Fruit fly (Drosophila melanogaster): ENCODE measurements around the gene scu.

scu gene

DNA sequence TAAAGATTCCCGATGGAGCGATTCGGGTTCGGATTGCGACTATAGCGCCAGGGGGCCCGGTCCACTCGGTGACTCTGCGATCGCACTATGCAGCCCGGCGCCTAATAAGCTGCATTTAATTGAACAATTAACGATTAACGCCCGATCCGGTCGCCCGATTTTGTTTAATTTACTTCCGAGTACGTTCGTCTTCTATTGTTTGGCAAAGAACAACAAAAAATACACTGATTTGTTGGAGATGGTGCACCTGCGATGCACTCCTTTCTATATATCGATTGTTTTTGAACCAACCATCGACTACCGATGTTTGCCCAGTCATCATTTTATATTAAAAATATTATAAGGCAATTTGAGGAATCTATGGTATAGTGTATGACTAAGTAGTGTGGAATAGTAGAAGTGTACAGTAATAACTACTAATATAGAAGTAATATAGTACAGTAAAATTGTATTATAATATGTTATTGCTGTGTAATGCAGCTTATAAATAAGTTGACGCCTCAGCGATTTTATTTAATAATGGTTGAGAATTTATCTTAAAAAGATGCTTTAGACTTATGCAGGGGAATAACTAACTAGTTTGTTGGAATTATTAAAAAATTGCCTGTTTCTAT lies 10.1 kb downstream of the scu start, which contains the start of gene Mvb12:
Gene Mvb12 (minus strand): TSS at position 217 of the 614 bp plus-strand sequence.
- TF ChIP-seq CG4496 (GFP tag; IDR thresholded peaks at IDR 0.05): no peak
- no peak for TF ChIP-seq CG13204 (GFP tag; optimal IDR thresholded peaks at IDR 0.05)
- no peak for TF ChIP-seq CG32121 (GFP tag; IDR thresholded peaks at IDR 0.05)
- TF ChIP-seq CG8301 (tag; optimal IDR thresholded peaks at IDR 0.05): no peak
- TF ChIP-seq Ets98B (GFP tag; IDR thresholded peaks at IDR 0.05): no peak
- TF ChIP-seq CG8159 (tag; optimal IDR thresholded peaks at IDR 0.05): no peak
- no peak for TF ChIP-seq CG10348 (GFP tag; IDR thresholded peaks at IDR 0.05)
- TF ChIP-seq Snoo (tag; optimal IDR thresholded peaks at IDR 0.05): no peak
- TF ChIP-seq fd96Ca (GFP tag; IDR thresholded peaks at IDR 0.05): no peak

DNA sequence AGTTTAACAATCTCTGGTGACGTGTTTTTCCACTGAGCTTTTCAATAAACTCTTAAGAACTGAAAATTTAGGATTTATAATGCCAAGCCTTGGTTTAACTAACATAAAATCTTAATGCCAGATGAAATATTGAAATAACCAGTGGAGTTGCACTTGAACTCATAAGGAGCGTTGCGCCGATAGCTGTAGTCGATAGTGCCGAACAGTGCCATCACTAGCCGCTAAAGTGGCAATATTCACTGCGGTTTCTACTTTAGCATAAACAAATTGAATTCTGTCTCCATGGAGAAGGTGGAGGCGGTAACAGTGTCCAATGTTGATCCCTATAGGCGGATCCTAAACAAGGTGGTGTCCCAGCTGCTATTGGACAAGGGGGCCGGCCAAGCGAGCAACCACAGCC lies 10.7 kb downstream of the scu start, which contains the start of gene Taf8:
Gene Taf8 (plus strand): TSS at position 193 of the 400 bp plus-strand sequence.
- TF ChIP-seq Pif1A (GFP tag; optimal IDR thresholded peaks at IDR 0.05) (no peak), CG15710 (tag; optimal IDR thresholded peaks at IDR 0.05) (no peak), CG34367 (tag; optimal IDR thresholded peaks at IDR 0.05) (no peak), Ets98B (GFP tag; IDR thresholded peaks at IDR 0.05) (no peak), rn (GFP tag; IDR thresholded peaks at IDR 0.05) (no peak), CG8301 (tag; optimal IDR thresholded peaks at IDR 0.05) (no peak), CG17806 (tag; optimal IDR thresholded peaks at IDR 0.05) (no peak), CG8159 (tag; optimal IDR thresholded peaks at IDR 0.05) (no peak), CG13204 (GFP tag; optimal IDR thresholded peaks at IDR 0.05) (no peak), CG12605 (GFP tag; IDR thresholded peaks at IDR 0.05) (no peak), Snoo (tag; optimal IDR thresholded peaks at IDR 0.05) (no peak), CG32121 (GFP tag; IDR thresholded peaks at IDR 0.05) (no peak), D1 (tag; optimal IDR thresholded peaks at IDR 0.05) (no peak), CG14655 (GFP tag; optimal IDR thresholded peaks at IDR 0.05) (no peak), EcR (GFP tag; optimal IDR thresholded peaks at IDR 0.05) (no peak), CG9948 (tag; optimal IDR thresholded peaks at IDR 0.05) (no peak)

DNA sequence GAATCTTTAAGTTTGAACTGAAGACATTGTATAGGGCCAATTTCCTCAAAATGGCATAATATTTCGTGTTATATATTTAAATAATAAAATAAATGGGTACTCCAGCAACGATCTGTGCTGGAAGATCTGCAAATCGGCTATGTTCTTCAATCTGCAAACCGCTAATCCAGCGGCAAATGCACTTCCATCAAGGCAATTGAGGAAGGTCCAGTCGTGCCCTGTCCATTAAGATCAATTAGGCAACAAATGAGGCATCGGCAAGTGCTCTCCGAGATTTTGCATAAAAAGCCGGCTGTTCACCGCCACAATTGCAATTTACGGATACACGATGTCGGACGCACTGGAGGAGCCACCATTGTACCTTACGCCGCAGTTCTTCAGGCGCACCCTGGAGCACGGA lies 12.3 kb downstream of the scu start, which contains the start of gene CG7135:
Gene CG7135 (plus strand): TSS at position 301 of the 400 bp plus-strand sequence.
- TF ChIP-seq Ets98B (GFP tag; IDR thresholded peaks at IDR 0.05) (no peak), CG8159 (tag; optimal IDR thresholded peaks at IDR 0.05) (no peak), CG14655 (GFP tag; optimal IDR thresholded peaks at IDR 0.05) (no peak), gl (tag; optimal IDR thresholded peaks at IDR 0.05) (no peak), fd96Ca (GFP tag; IDR thresholded peaks at IDR 0.05) (no peak), Pif1B (GFP tag; optimal IDR thresholded peaks at IDR 0.05) (no peak), CG4496 (GFP tag; IDR thresholded peaks at IDR 0.05) (no peak), CG32121 (GFP tag; IDR thresholded peaks at IDR 0.05) (no peak), Snoo (tag; optimal IDR thresholded peaks at IDR 0.05) (no peak), CG17806 (tag; optimal IDR thresholded peaks at IDR 0.05) (no peak), Pif1A (GFP tag; optimal IDR thresholded peaks at IDR 0.05) (no peak), CG13204 (GFP tag; optimal IDR thresholded peaks at IDR 0.05) (no peak), D1 (tag; optimal IDR thresholded peaks at IDR 0.05) (no peak)

DNA sequence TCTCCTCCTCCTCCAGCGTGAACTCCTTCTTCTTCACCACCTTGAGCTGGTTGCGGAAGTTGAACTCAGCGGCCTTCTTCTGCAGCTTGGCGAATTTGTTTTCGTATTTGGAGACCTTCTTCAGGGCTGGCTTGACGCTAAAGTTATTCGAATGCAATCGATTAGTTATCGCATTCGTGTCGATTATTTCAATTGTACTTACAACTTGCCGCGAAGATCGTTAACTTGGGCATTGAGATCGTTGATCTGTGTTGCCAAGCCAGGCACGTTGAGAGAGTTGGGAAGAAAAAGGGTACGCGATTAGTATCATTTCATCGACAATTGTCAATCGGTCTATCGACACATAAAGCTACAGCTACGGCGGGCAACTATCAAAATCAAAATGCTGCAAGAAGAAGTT lies 15.6 kb downstream of the scu start:
- no peak for TF ChIP-seq EcR (GFP tag; optimal IDR thresholded peaks at IDR 0.05)
- TF ChIP-seq Ets98B (GFP tag; IDR thresholded peaks at IDR 0.05): no peak
- TF ChIP-seq Snoo (tag; optimal IDR thresholded peaks at IDR 0.05): no peak

DNA sequence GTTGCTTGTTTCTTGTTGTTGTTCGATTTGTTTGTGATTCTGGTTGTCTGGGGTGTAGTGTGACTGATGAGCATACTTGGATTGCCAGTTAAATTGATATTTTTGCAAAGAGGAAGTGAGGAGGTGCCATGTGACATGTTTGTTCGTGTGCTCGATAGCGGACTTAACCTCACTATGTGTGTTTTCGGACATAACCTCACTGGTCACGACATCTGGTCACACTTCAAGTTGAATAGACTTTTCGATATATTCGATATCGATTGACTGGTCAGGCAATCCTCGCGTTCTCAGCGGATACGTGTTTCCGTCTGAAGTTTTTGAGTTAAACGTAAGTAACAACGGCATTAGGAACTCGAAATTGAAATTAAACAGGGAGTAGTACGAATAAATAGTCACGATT lies 17.6 kb downstream of the scu start:
- TF ChIP-seq fd96Ca (GFP tag; IDR thresholded peaks at IDR 0.05) (no peak), EcR (GFP tag; optimal IDR thresholded peaks at IDR 0.05) (no peak), CG8301 (tag; optimal IDR thresholded peaks at IDR 0.05) (no peak), D1 (tag; optimal IDR thresholded peaks at IDR 0.05) (no peak), CG34367 (tag; optimal IDR thresholded peaks at IDR 0.05) (no peak), CG32121 (GFP tag; IDR thresholded peaks at IDR 0.05) (no peak), Pif1B (GFP tag; optimal IDR thresholded peaks at IDR 0.05) (no peak), rn (GFP tag; IDR thresholded peaks at IDR 0.05) (no peak), CG4496 (GFP tag; IDR thresholded peaks at IDR 0.05) (no peak), CG13204 (GFP tag; optimal IDR thresholded peaks at IDR 0.05) (no peak)

DNA sequence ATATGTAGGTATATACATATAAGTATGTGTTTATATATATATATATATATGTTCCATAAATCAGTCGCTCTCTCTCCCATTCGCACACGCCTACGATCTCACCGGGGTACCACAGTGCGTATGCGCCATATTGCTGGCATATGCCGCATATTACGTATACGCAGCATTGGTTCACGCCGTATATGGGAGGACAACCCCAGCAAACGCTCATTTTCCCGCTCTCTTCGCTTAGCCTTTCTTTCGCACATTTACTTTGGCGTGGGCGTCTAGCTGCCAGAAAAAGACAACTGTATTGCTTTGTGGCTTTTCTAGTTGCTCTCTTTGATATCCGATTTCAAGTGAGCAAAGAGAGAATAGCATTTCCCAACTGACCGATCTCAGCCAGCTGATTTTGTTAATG lies 23.7 kb downstream of the scu start:
- TF ChIP-seq Pif1A (GFP tag; optimal IDR thresholded peaks at IDR 0.05): no peak
- TF ChIP-seq CG32121 (GFP tag; IDR thresholded peaks at IDR 0.05): no peak
- TF ChIP-seq CG14655 (GFP tag; optimal IDR thresholded peaks at IDR 0.05): no peak
- no peak for TF ChIP-seq CG4496 (GFP tag; IDR thresholded peaks at IDR 0.05)
- no peak for TF ChIP-seq CG34367 (tag; optimal IDR thresholded peaks at IDR 0.05)
- TF ChIP-seq CG13204 (GFP tag; optimal IDR thresholded peaks at IDR 0.05): no peak
- TF ChIP-seq Pif1B (GFP tag; optimal IDR thresholded peaks at IDR 0.05): no peak
- TF ChIP-seq CG17806 (tag; optimal IDR thresholded peaks at IDR 0.05): no peak
- TF ChIP-seq CG8301 (tag; optimal IDR thresholded peaks at IDR 0.05): no peak
- no peak for TF ChIP-seq CG8159 (tag; optimal IDR thresholded peaks at IDR 0.05)
- TF ChIP-seq D1 (tag; optimal IDR thresholded peaks at IDR 0.05): no peak

DNA sequence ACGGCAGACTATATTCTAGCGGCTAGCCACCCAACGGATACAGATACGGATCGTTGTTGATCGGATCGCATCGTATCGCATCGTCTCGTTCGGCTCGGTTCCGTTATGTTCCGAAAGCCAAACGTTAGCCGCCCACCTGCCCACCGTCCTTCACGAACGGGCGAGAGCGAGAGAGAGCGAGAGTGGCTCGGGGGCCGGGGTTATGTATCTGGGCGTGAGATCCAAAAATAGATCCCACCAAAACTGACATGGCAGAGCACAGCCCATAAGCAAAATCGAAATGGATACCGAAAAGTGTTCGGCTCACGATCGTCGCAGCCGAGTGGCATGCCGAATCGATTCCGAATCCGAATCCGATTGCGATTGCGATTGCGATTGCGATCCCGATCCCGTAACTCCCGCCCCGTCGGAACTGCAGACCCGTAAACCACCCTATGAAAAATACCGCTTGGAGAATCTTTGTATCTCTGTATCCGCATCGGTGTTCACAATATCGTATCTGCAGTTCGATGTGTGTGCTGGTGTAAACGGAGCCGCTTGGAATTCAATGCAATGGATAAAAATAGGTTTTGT lies 25.8 kb downstream of the scu start, which contains the start of gene wupA:
Gene wupA (minus strand): TSS at position 112 of the 573 bp plus-strand sequence.
- TF ChIP-seq CG14655 (GFP tag; optimal IDR thresholded peaks at IDR 0.05) (no peak), CG8301 (tag; optimal IDR thresholded peaks at IDR 0.05) (no peak), D1 (tag; optimal IDR thresholded peaks at IDR 0.05) (no peak), CG32121 (GFP tag; IDR thresholded peaks at IDR 0.05) (no peak), fd96Ca (GFP tag; IDR thresholded peaks at IDR 0.05) (no peak), CG4496 (GFP tag; IDR thresholded peaks at IDR 0.05) (no peak), EcR (GFP tag; optimal IDR thresholded peaks at IDR 0.05) (no peak), gl (tag; optimal IDR thresholded peaks at IDR 0.05) (no peak), rn (GFP tag; IDR thresholded peaks at IDR 0.05) (no peak), Pif1B (GFP tag; optimal IDR thresholded peaks at IDR 0.05) (no peak), CG9948 (tag; optimal IDR thresholded peaks at IDR 0.05) (no peak), CG10348 (GFP tag; IDR thresholded peaks at IDR 0.05) (no peak)

All from whole organism, pupa.